Worm (Caenorhabditis elegans): ENCODE measurements around the gene rde-8.

The rde-8 gene

ce11 chrIV:7062697-7063096 is 40.4 kb downstream of the rde-8 start:
- TF ChIP-seq dao-5 (tag; optimal IDR thresholded peaks at IDR 0.05) (no peak), him-1 (tag; optimal IDR thresholded peaks at IDR 0.05) (no peak), W03F9.2 (tag; optimal IDR thresholded peaks at IDR 0.05) (no peak)

- TF ChIP-seq dao-5 (tag; optimal IDR thresholded peaks at IDR 0.05) (no peak), him-1 (tag; optimal IDR thresholded peaks at IDR 0.05) (no peak), W03F9.2 (tag; optimal IDR thresholded peaks at IDR 0.05) (no peak)
Observed at ce11 chrIV:7057677-7058076, 45.4 kb downstream of the rde-8 start, which contains the start of gene srx-50. Gene srx-50 (plus strand): TSS chrIV:7057977.

ce11 chrIV:7052135-7052534 is 50.9 kb downstream of the rde-8 start:
- TF ChIP-seq dao-5 (tag; optimal IDR thresholded peaks at IDR 0.05) (no peak), W03F9.2 (tag; optimal IDR thresholded peaks at IDR 0.05) (no peak), him-1 (tag; optimal IDR thresholded peaks at IDR 0.05) (no peak)

DNA sequence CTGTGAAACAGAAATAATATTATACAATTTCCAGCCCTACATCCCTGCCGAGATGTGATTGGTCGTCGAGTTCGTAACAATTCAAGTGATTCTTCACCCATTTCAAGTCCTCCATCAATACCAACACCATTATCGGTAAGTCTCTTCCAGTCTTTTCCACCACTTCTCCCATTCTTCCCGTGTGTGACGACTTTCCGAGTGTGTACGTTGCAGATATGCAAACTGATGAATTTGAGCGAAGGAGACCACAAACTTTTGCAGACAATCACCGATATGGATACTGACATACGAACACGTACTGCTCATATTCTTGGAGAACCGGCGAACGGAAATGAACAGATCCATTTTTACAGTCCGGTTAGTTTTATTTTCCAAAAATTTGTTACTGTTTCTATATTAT is 51.5 kb downstream of the rde-8 start:
- TF ChIP-seq dao-5 (tag; optimal IDR thresholded peaks at IDR 0.05) (no peak), him-1 (tag; optimal IDR thresholded peaks at IDR 0.05) (no peak), W03F9.2 (tag; optimal IDR thresholded peaks at IDR 0.05) (no peak)

Measured in whole organism, L4/young adult.